Worm (Caenorhabditis elegans) whole organism, L1 larva: Measurements from ENCODE around the gene srx-33.

ENCODE experiments used
- C04F5.9 ChIP-seq: sonication (generic microtip); optimal IDR thresholded peaks from 2 replicates; lab custom pipeline; 2016; ENCODE audit warnings: missing genetic modification characterization, missing compliant biosample characterization
- F16B12.6 ChIP-seq: fragments of 150-350 bp; optimal IDR thresholded peaks from 2 replicates; lab custom pipeline; 2014; ENCODE audit warnings: missing biosample characterization, missing genetic modification characterization
- Y116A8C.19 ChIP-seq: sonication (generic microtip); optimal IDR thresholded peaks from 2 replicates; lab custom pipeline; 2016; ENCODE audit warnings: missing compliant biosample characterization, missing genetic modification characterization, borderline replicate concordance
- aly-2 ChIP-seq: fragments of 150-350 bp; optimal IDR thresholded peaks from 2 replicates; lab custom pipeline; 2014; ENCODE audit warnings: missing biosample characterization, missing genetic modification characterization
- ama-1 ChIP-seq: fragments of 150-350 bp; optimal IDR thresholded peaks from 2 replicates; lab custom pipeline; 2014
- blmp-1 ChIP-seq: fragments of 150-350 bp; optimal IDR thresholded peaks from 2 replicates; lab custom pipeline; 2014; ENCODE audit warnings: missing biosample characterization, missing genetic modification characterization
- ceh-8 ChIP-seq: fragments of 200-800 bp; sonication (Bioruptor generic); optimal IDR thresholded peaks from 2 replicates; lab custom pipeline; 2018; ENCODE audit warnings: mild to moderate bottlenecking, missing genetic modification characterization, moderate library complexity, missing compliant biosample characterization
- ceh-90 ChIP-seq: sonication (generic microtip); optimal IDR thresholded peaks from 2 replicates; lab custom pipeline; 2016; ENCODE audit warnings: missing genetic modification characterization, missing compliant biosample characterization
- dpl-1 ChIP-seq, 3 experiments: fragments of 150-350 bp in 2 of 3; sonication (generic microtip) in 1 of 3; optimal IDR thresholded peaks; 2 replicates each; lab custom pipeline; 2014 to 2017; ENCODE audit warnings: missing biosample characterization in 3 of 3, missing genetic modification characterization in 3 of 3, missing genetic modification reagents in 3 of 3
- egl-13 ChIP-seq: sonication (generic microtip); optimal IDR thresholded peaks from 2 replicates; lab custom pipeline; 2016; ENCODE audit warnings: missing genotype, missing genetic modification reagents, missing genetic modification characterization, missing compliant biosample characterization
- elt-2 ChIP-seq: sonication (generic microtip); optimal IDR thresholded peaks from 2 replicates; lab custom pipeline; 2016; ENCODE audit warnings: missing genetic modification characterization, mild to moderate bottlenecking, inconsistent platforms, missing compliant biosample characterization, missing genetic modification reagents
- elt-3 ChIP-seq, 6 experiments: fragments of 150-350 bp in 1 of 6; sonication (generic microtip); optimal IDR thresholded peaks; 2 replicates each; lab custom pipeline; 2017 to 2018; ENCODE audit warnings: missing biosample characterization in 6 of 6, missing genetic modification characterization in 6 of 6, inconsistent platforms in 1 of 6
- ets-5 ChIP-seq: fragments of 200-800 bp; sonication (Bioruptor generic); IDR thresholded peaks from 2 replicates; pipeline ENCODE4 v1.3.6; 2022; ENCODE audit warnings: missing genetic modification characterization, missing compliant biosample characterization
- fos-1 ChIP-seq: fragments of 150-350 bp; optimal IDR thresholded peaks from 2 replicates; lab custom pipeline; 2014; ENCODE audit warnings: missing biosample characterization, missing genetic modification characterization
- grh-1 ChIP-seq: fragments of 200-800 bp; sonication (Bioruptor generic); IDR thresholded peaks from 2 replicates; pipeline ENCODE4 v1.3.6; 2022; ENCODE audit warnings: missing genetic modification reagents, missing genetic modification characterization, missing compliant biosample characterization
- hlh-17 ChIP-seq: fragments of 200-800 bp; sonication (Bioruptor generic); optimal IDR thresholded peaks from 2 replicates; lab custom pipeline; 2018; ENCODE audit warnings: missing genetic modification characterization, mild to moderate bottlenecking, missing compliant biosample characterization, moderate library complexity, borderline replicate concordance
- hpl-2 ChIP-seq: fragments of 150-350 bp; optimal IDR thresholded peaks from 2 replicates; lab custom pipeline; 2014; ENCODE audit warnings: missing biosample characterization, missing genetic modification reagents, missing genetic modification characterization
- irx-1 ChIP-seq: sonication (generic microtip); optimal IDR thresholded peaks from 2 replicates; lab custom pipeline; 2016; ENCODE audit warnings: missing genetic modification characterization, missing compliant biosample characterization
- isw-1 ChIP-seq: fragments of 200-800 bp; sonication (Bioruptor generic); IDR thresholded peaks from 2 replicates; pipeline ENCODE4 v1.3.6; 2022; ENCODE audit warnings: missing genetic modification characterization, missing compliant biosample characterization
- lin-14 ChIP-seq: fragments of 200-800 bp; sonication (Bioruptor generic); optimal IDR thresholded peaks from 2 replicates; lab custom pipeline; 2018; ENCODE audit warnings: mild to moderate bottlenecking, missing genetic modification characterization, moderate library complexity, missing compliant biosample characterization
- lin-15B ChIP-seq: fragments of 150-350 bp; sonication (generic microtip); optimal IDR thresholded peaks from 3 replicates; lab custom pipeline; 2014; ENCODE audit warnings: missing biosample characterization, missing genetic modification characterization
- lin-35 ChIP-seq, 2 experiments: fragments of 150-350 bp; optimal IDR thresholded peaks; 2 replicates each; lab custom pipeline; 2014; ENCODE audit warnings: missing biosample characterization in 2 of 2, missing genetic modification characterization in 2 of 2, missing genetic modification reagents in 2 of 2
- lir-3 ChIP-seq: sonication (generic microtip); optimal IDR thresholded peaks from 2 replicates; lab custom pipeline; 2016; ENCODE audit warnings: mild to moderate bottlenecking, missing genetic modification characterization, moderate library complexity, missing compliant biosample characterization; ENCODE audit not compliant: poor library complexity
- mab-9 ChIP-seq: fragments of 200-800 bp; sonication (Bioruptor generic); IDR thresholded peaks from 2 replicates; pipeline ENCODE4 v1.3.6; 2022; ENCODE audit warnings: missing genetic modification reagents, missing genetic modification characterization, missing compliant biosample characterization
- nhr-11 ChIP-seq: fragments of 150-350 bp; optimal IDR thresholded peaks from 2 replicates; lab custom pipeline; 2014; ENCODE audit warnings: missing biosample characterization, missing genetic modification characterization
- nhr-19 ChIP-seq: fragments of 200-800 bp; sonication (Bioruptor generic); conservative IDR thresholded peaks from 2 replicates; pipeline ENCODE4 v1.3.6; 2022; ENCODE audit warnings: missing genetic modification characterization, missing compliant biosample characterization
- nhr-20 ChIP-seq: sonication (generic microtip); optimal IDR thresholded peaks from 2 replicates; lab custom pipeline; 2016; ENCODE audit warnings: mild to moderate bottlenecking, missing genetic modification characterization, missing compliant biosample characterization
- nhr-28 ChIP-seq: fragments of 150-350 bp; optimal IDR thresholded peaks from 2 replicates; lab custom pipeline; 2014; ENCODE audit warnings: missing biosample characterization, missing genetic modification characterization
- nhr-71 ChIP-seq: sonication (generic microtip); optimal IDR thresholded peaks from 2 replicates; lab custom pipeline; 2016; ENCODE audit warnings: mild to moderate bottlenecking, missing genetic modification characterization, moderate library complexity, missing compliant biosample characterization
- nhr-84 ChIP-seq: sonication (generic microtip); optimal IDR thresholded peaks from 2 replicates; lab custom pipeline; 2017; ENCODE audit warnings: missing biosample characterization, missing genetic modification characterization
- pag-3 ChIP-seq: sonication (generic microtip); optimal IDR thresholded peaks from 2 replicates; lab custom pipeline; 2017; ENCODE audit warnings: missing genetic modification characterization, mild to moderate bottlenecking, missing compliant biosample characterization, antibody characterized with exemption, borderline replicate concordance; ENCODE audit not compliant: insufficient read depth
- pax-3 ChIP-seq: fragments of 200-800 bp; sonication (Bioruptor generic); optimal IDR thresholded peaks from 2 replicates; lab custom pipeline; 2018; ENCODE audit warnings: mild to moderate bottlenecking, missing genetic modification characterization, moderate library complexity, missing compliant biosample characterization
- rnt-1 ChIP-seq: sonication (generic microtip); optimal IDR thresholded peaks from 2 replicates; lab custom pipeline; 2016; ENCODE audit warnings: mild to moderate bottlenecking, missing genetic modification characterization, moderate library complexity, missing compliant biosample characterization
- snu-23 ChIP-seq: sonication (generic microtip); optimal IDR thresholded peaks from 2 replicates; lab custom pipeline; 2016; ENCODE audit warnings: missing genetic modification characterization, missing compliant biosample characterization
- sox-4 ChIP-seq: sonication (generic microtip); optimal IDR thresholded peaks from 2 replicates; lab custom pipeline; 2016; ENCODE audit warnings: missing genetic modification characterization, missing compliant biosample characterization
- sptf-1 ChIP-seq: fragments of 150-350 bp; optimal IDR thresholded peaks from 2 replicates; lab custom pipeline; 2014; ENCODE audit warnings: missing biosample characterization, missing genetic modification characterization
- swsn-7 ChIP-seq: sonication (generic microtip); optimal IDR thresholded peaks from 2 replicates; lab custom pipeline; 2016; ENCODE audit warnings: missing genetic modification characterization, missing compliant biosample characterization
- tbx-2 ChIP-seq: sonication (generic microtip); optimal IDR thresholded peaks from 2 replicates; lab custom pipeline; 2016; ENCODE audit warnings: missing genetic modification characterization, missing compliant biosample characterization
- tlp-1 ChIP-seq: fragments of 150-350 bp; optimal IDR thresholded peaks from 2 replicates; lab custom pipeline; 2014; ENCODE audit warnings: missing biosample characterization, missing genetic modification characterization
- unc-86 ChIP-seq: sonication (generic microtip); optimal IDR thresholded peaks from 2 replicates; lab custom pipeline; 2016; ENCODE audit warnings: missing genetic modification characterization, missing compliant biosample characterization
- unc-98 ChIP-seq: fragments of 200-800 bp; sonication (Bioruptor generic); IDR thresholded peaks from 2 replicates; pipeline ENCODE4 v1.3.6; 2022; ENCODE audit warnings: missing genetic modification characterization, missing compliant biosample characterization
- vab-15 ChIP-seq: sonication (generic microtip); optimal IDR thresholded peaks from 2 replicates; lab custom pipeline; 2017; ENCODE audit warnings: missing genotype, mild to moderate bottlenecking, missing genetic modification characterization, missing compliant biosample characterization
- ztf-11 ChIP-seq, 2 experiments: sonication (generic microtip); optimal IDR thresholded peaks; 2 replicates each; lab custom pipeline; 2016 to 2017; ENCODE audit warnings: missing genetic modification characterization in 2 of 2, missing biosample characterization in 1 of 2, missing compliant biosample characterization in 1 of 2

Gene srx-33

ce11 chrV:7089217-7089616 is 29.5 kb downstream of the srx-33 start (continued):
- TF ChIP-seq Y116A8C.19 (tag; lab: Kevin White, UChicago) (no peak), nhr-71 (tag; lab: Kevin White, UChicago) (peak; percentile 77), elt-3 (tag; optimal IDR thresholded peaks at IDR 0.05; lab: Kevin White, UChicago) (peak in 3 of 6 experiments; percentile 64 to 94 (median 75)), nhr-84 (tag; lab: Kevin White, UChicago) (no peak), irx-1 (tag; lab: Kevin White, UChicago) (peak; percentile 5), lin-35 (GFP tag; optimal IDR thresholded peaks at IDR 0.05; lab: Kevin White, UChicago) (peak in 1 of 2 experiments; percentile 81), dpl-1 (GFP tag; optimal IDR thresholded peaks at IDR 0.05; lab: Kevin White, UChicago) (peak in 1 of 3 experiments; percentile 24), F16B12.6 (no peak), grh-1 (GFP tag; lab: Robert Waterston, UW) (peak; percentile 91)

DNA sequence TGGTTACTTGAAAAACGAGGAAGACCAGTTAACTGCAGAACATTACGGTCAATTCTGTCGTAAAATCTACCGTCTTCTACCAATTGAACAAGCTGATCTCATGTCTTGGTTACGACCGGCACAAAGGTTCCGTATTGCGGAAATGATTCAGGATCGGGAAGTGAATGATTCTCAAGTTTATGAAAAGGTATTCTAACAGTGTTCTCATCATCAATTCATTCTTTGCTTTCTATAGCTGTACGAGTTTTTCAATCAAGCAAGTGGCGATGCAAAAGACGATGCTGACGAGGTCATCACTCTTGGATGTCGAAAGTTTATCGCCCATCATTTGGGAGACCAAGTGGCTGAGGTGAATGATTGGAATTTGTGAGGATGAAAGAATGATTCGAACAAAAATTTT is 31.4 kb downstream of the srx-33 start:
- no peak for TF ChIP-seq vab-15 (tag; lab: Kevin White, UChicago)
- TF ChIP-seq dpl-1 (GFP tag; optimal IDR thresholded peaks at IDR 0.05; lab: Kevin White, UChicago) = no peak
- TF ChIP-seq unc-86 (tag; lab: Kevin White, UChicago) = no peak
- TF ChIP-seq F16B12.6 = no peak
- TF ChIP-seq pag-3 = no peak
- TF ChIP-seq aly-2 (tag; lab: Kevin White, UChicago) = no peak
- TF ChIP-seq ceh-90 = no peak
- TF ChIP-seq isw-1 (GFP tag; lab: Robert Waterston, UW) = no peak
- no peak for TF ChIP-seq nhr-19 (GFP tag; lab: Robert Waterston, UW)
- TF ChIP-seq fos-1 = no peak
- no peak for TF ChIP-seq elt-2

- TF ChIP-seq swsn-7 (tag; lab: Kevin White, UChicago) (no peak), dpl-1 (GFP tag; optimal IDR thresholded peaks at IDR 0.05; lab: Kevin White, UChicago) (peak in 1 of 3 experiments; percentile 1), elt-3 (tag; optimal IDR thresholded peaks at IDR 0.05; lab: Kevin White, UChicago) (peak in 1 of 6 experiments; percentile 43), tbx-2 (tag; lab: Kevin White, UChicago) (no peak), lin-14 (peak; percentile 56), C04F5.9 (tag; lab: Kevin White, UChicago) (no peak), rnt-1 (tag; lab: Kevin White, UChicago) (peak; percentile 28), ceh-8 (GFP tag; lab: Kevin White, UChicago) (no peak), nhr-20 (tag; lab: Kevin White, UChicago) (peak; percentile 32), blmp-1 (tag; lab: Kevin White, UChicago) (peak; percentile 79)
These were observed 33.1 kb downstream of the srx-33 start, which contains the start of gene VC5.2 for ce11 chrV:7085518-7086104. Gene VC5.2, plus strand, starts transcription at chrV:7085956.

DNA sequence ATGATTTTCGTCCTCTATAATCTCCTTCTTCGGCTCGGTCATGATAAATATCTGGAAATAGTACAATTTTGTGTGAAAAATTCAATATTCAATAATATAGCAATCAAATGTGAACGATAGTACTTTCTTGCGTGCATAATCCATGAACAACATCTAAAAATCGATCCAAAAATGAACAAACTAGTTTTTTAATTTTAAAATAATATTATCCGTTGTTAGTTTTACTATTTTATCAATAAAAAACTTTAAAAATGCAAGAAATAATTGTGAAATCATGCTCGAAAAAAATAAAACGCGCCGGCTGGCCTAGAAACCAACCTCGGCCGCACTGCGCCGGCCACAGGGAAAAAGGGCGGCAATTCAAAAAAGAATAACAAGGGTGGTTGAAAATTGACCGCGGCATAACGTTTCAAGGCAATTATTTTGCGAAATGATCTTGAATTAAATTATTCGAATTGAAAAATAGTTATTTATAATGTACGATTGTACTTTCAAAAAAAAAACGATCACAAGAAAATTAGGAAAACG is 34.0 kb downstream of the srx-33 start, which contains the start of gene mys-1:
TSS of gene mys-1 (minus strand) at position 51 of the 528 bp plus-strand sequence.
- TF ChIP-seq sox-4 (peak; percentile 73), nhr-11 (no peak), nhr-28 (tag; lab: Kevin White, UChicago) (no peak), C04F5.9 (tag; lab: Kevin White, UChicago) (peak; percentile 39), ztf-11 (tag; optimal IDR thresholded peaks at IDR 0.05; lab: Kevin White, UChicago) (peak in 1 of 2 experiments; percentile 81), isw-1 (GFP tag; lab: Robert Waterston, UW) (peak; percentile 35; the same call in 1 of the 2 replicates), unc-98 (GFP tag; lab: Robert Waterston, UW) (peak; percentile 46; the same call in 1 of the 2 replicates), vab-15 (tag; lab: Kevin White, UChicago) (no peak), nhr-84 (tag; lab: Kevin White, UChicago) (no peak), F16B12.6 (peak; percentile 7), ceh-90 (peak; percentile 89), lin-15B (tag; lab: Kevin White, UChicago) (peak; percentile 43), pag-3 (no peak), ets-5 (GFP tag; lab: Robert Waterston, UW) (no peak), pax-3 (peak; percentile 78), snu-23 (GFP tag; lab: Kevin White, UChicago) (peak; percentile 62), tlp-1 (tag; lab: Kevin White, UChicago) (no peak), mab-9 (GFP tag; lab: Robert Waterston, UW) (no peak), lir-3 (tag; lab: Kevin White, UChicago) (peak; percentile 89), sptf-1 (tag; lab: Kevin White, UChicago) (no peak), hpl-2 (GFP tag; lab: Kevin White, UChicago) (no peak), ama-1 (lab: Kevin White, UChicago) (no peak), egl-13 (tag; lab: Kevin White, UChicago) (peak; percentile 68), lin-14 (peak; percentile 72), Y116A8C.19 (tag; lab: Kevin White, UChicago) (peak; percentile 38), hlh-17 (GFP tag; lab: Kevin White, UChicago) (no peak)
